Worm (Caenorhabditis elegans): Measurements from ENCODE around the gene clec-48.

The clec-48 gene

DNA sequence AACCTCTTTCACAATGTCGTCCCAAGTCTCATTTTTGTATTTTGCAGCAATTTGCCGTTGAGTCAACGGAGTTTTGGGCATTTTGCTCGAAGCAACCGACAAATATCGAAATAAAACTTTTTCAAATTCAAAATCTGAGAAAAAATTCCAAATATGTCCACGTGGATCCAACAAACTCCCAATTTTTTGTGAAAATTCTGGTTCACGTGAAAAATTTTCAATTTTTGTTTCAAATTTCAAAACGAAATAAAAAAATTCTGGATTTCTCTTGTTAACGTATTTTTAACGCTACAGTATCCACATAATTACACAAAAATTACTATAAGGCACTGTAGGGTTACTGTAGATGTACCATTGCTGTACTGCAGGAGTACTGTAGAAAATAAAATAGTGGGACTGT, 3.4 kb downstream of the clec-48 start, which contains the start of gene C14A6.13:
Gene C14A6.13, minus strand, starts transcription at position 101 of the 400 bp plus-strand sequence.
- no peak for TF ChIP-seq lin-40 (tag; optimal IDR thresholded peaks at IDR 0.05)
- no peak for TF ChIP-seq him-1 (tag; optimal IDR thresholded peaks at IDR 0.05)
- no peak for TF ChIP-seq xnd-1 (tag; optimal IDR thresholded peaks at IDR 0.05)
- no peak for TF ChIP-seq K12H6.12 (tag; optimal IDR thresholded peaks at IDR 0.05)
- no peak for TF ChIP-seq hmg-20 (GFP tag; IDR thresholded peaks at IDR 0.05)
- no peak for TF ChIP-seq Y67H2A.10 (GFP tag; conservative IDR thresholded peaks at IDR 0.05)
- no peak for TF ChIP-seq aptf-2 (GFP tag; conservative IDR thresholded peaks at IDR 0.05)
- no peak for TF ChIP-seq pbrm-1 (GFP tag; IDR thresholded peaks at IDR 0.05)
- no peak for TF ChIP-seq egl-18 (GFP tag; IDR thresholded peaks at IDR 0.05)
- no peak for TF ChIP-seq Y53G8AR.9 (GFP tag; conservative IDR thresholded peaks at IDR 0.05)
- TF ChIP-seq tbp1 (GFP tag; optimal IDR thresholded peaks at IDR 0.05) = no peak
- TF ChIP-seq snpc-3.4 (tag; optimal IDR thresholded peaks at IDR 0.05) = no peak

DNA sequence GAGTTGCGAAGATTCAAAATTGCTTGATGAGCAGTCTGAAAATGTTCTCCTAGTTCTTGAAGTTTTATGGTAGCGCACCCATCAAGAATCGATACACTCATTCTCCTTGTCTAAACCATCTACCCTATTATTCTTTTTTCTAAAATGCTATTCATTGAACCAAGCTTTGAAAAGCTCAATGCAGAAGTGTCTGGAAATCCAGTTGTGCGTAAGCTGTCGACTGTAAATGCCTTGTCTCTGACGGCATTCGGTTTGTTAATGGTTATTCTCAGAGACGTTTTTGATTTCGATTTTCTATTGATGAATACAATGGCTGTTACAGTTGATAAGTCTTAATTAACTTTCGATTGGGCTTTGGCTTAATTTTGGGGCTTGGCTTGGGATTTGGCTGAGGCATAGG, 4.7 kb downstream of the clec-48 start, which contains the start of gene C14A6.12:
Gene C14A6.12, minus strand, starts transcription at position 101 of the 400 bp plus-strand sequence.
- TF ChIP-seq madf-3 (GFP tag; IDR thresholded peaks at IDR 0.05) (no peak), F55B11.4 (tag; optimal IDR thresholded peaks at IDR 0.05; ENCODE audit: borderline replicate concordance, insufficient read depth) (no peak), F37B4.10 (GFP tag; IDR thresholded peaks at IDR 0.05) (no peak), mes-4 (tag; optimal IDR thresholded peaks at IDR 0.05) (no peak), ceh-79 (tag; optimal IDR thresholded peaks at IDR 0.05) (no peak), him-1 (tag; optimal IDR thresholded peaks at IDR 0.05) (no peak), ceh-27 (GFP tag; optimal IDR thresholded peaks at IDR 0.05) (no peak), ets-4 (GFP tag; optimal IDR thresholded peaks at IDR 0.05) (no peak), ZK185.1 (tag; optimal IDR thresholded peaks at IDR 0.05; ENCODE audit: poor library complexity, severe bottlenecking) (no peak), K12H6.12 (tag; optimal IDR thresholded peaks at IDR 0.05) (no peak)

DNA sequence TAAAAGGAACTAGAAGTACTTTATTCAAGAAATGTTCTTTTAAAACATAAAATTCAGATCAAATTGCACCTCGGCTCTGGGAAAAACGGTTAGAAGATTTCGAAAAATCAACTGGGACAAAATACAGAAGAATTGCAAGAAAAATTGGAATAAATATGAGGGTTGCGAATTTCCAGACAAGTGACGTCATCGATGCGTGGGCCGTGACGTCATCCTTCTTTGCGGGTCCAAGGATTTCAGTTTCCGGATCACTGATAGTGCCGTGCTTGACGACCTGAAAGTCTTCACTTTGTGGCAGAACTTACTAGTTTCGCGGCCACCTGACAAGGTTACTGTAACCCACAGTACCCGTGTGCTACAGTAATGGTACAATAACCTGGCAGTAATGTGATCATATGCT, 5.6 kb downstream of the clec-48 start:
- no peak for TF ChIP-seq ekl-4 (GFP tag; IDR thresholded peaks at IDR 0.05)
- no peak for TF ChIP-seq lin-35 (GFP tag; optimal IDR thresholded peaks at IDR 0.05)
- no peak for TF ChIP-seq ceh-91 (GFP tag; IDR thresholded peaks at IDR 0.05)
- no peak for TF ChIP-seq F49E8.2 (tag; optimal IDR thresholded peaks at IDR 0.05; ENCODE audit: insufficient read depth)
- TF ChIP-seq hmg-1.2 (GFP tag; IDR thresholded peaks at IDR 0.05) = no peak
- no peak for TF ChIP-seq lin-26 (GFP tag; IDR thresholded peaks at IDR 0.05)

DNA sequence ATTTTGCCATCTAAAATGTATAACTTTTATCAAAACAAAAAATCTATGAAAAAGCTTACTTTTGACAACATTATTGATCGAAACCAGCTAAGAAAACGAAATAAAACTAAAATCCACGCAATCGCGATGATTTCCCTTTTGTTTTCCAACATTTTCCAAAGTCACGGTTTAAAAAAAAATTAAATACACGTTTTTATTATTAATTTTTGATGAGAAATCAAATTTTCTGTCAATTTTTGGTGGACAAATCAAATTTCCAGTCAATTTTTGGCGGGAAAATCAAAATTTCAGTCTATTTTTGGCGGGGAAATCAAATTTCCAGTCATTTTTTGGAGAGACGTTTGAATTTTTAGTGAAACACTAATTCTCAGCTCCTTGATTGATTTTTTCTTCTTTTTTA, 6.9 kb downstream of the clec-48 start, which contains the start of gene C14A6.5:
Gene C14A6.5, minus strand, starts transcription at position 101 of the 400 bp plus-strand sequence.
- TF ChIP-seq unc-130 (GFP tag; optimal IDR thresholded peaks at IDR 0.05) (no peak), madf-10 (tag; optimal IDR thresholded peaks at IDR 0.05) (no peak), F52B5.7 (tag; optimal IDR thresholded peaks at IDR 0.05) (no peak), mcd-1 (GFP tag; IDR thresholded peaks at IDR 0.05) (no peak)

DNA sequence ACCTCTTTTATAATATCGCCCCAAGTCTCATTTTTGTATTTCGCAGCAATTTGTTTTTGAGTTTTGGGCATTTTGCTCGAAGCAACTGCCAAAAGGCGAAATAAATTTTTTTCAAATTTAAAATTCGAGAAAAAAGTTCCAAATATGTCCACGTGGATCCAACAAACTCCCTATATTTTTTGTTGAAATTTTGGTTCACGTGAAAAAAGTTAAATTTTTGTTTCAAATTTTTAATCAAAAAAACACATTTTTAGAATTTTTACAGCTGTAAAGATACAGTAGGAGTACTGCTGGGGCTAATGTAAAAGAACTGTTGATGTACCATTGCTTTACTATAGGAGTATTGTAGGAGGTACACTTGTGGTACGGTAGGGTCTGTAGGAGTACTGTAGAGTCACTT, 9.3 kb downstream of the clec-48 start, which contains the start of gene C14A6.6:
Gene C14A6.6, minus strand, starts transcription at position 101 of the 400 bp plus-strand sequence.
- TF ChIP-seq nhr-90 (tag; optimal IDR thresholded peaks at IDR 0.05) (no peak), bed-2 (GFP tag; IDR thresholded peaks at IDR 0.05) (no peak), xnd-1 (tag; optimal IDR thresholded peaks at IDR 0.05) (no peak), nfyb-1 (GFP tag; IDR thresholded peaks at IDR 0.05) (no peak), T07F8.4 (tag; optimal IDR thresholded peaks at IDR 0.05) (no peak), somi-1 (GFP tag; optimal IDR thresholded peaks at IDR 0.05) (no peak)

All from whole organism, young adult.